Worm (Caenorhabditis elegans) whole organism, early embryonic: ENCODE data around the gene R06B10.7.

Experiments used
- B0310.2 ChIP-seq: sonication (generic microtip); optimal IDR thresholded peaks from 2 replicates; lab custom pipeline; 2016; ENCODE audit warnings: mild to moderate bottlenecking, missing genetic modification characterization, missing compliant biosample characterization
- F13C5.2 ChIP-seq: sonication (generic microtip); optimal IDR thresholded peaks from 2 replicates; lab custom pipeline; 2017; ENCODE audit warnings: mild to moderate bottlenecking, missing genetic modification characterization, inconsistent platforms, missing compliant biosample characterization
- aly-1 ChIP-seq: sonication (generic microtip); optimal IDR thresholded peaks from 2 replicates; lab custom pipeline; 2016; ENCODE audit warnings: missing genetic modification characterization, missing compliant biosample characterization
- ama-1 ChIP-seq: fragments of 150-350 bp; optimal IDR thresholded peaks from 2 replicates; lab custom pipeline; 2014
- ceh-13 ChIP-seq: fragments of 200-800 bp; sonication (Bioruptor generic); optimal IDR thresholded peaks from 2 replicates; lab custom pipeline; 2018; ENCODE audit warnings: mild to moderate bottlenecking, missing genetic modification characterization, missing compliant biosample characterization
- ceh-36 ChIP-seq: sonication (generic microtip); optimal IDR thresholded peaks from 2 replicates; lab custom pipeline; 2016; ENCODE audit warnings: missing genetic modification characterization, inconsistent platforms, missing compliant biosample characterization
- ets-7 ChIP-seq: sonication (generic microtip); optimal IDR thresholded peaks from 2 replicates; lab custom pipeline; 2016; ENCODE audit warnings: missing genotype, missing genetic modification characterization, missing compliant biosample characterization
- flt-1 ChIP-seq: fragments of 200-800 bp; sonication (Bioruptor generic); IDR thresholded peaks from 2 replicates; pipeline ENCODE4 v1.3.6; 2022; ENCODE audit warnings: missing genetic modification characterization, missing compliant biosample characterization
- hmbx-1 ChIP-seq: sonication (generic microtip); optimal IDR thresholded peaks from 2 replicates; lab custom pipeline; 2016; ENCODE audit warnings: mild to moderate bottlenecking, missing genetic modification characterization, missing compliant biosample characterization
- hmg-4 ChIP-seq: fragments of 200-800 bp; sonication (Bioruptor generic); optimal IDR thresholded peaks from 2 replicates; lab custom pipeline; 2018; ENCODE audit warnings: mild to moderate bottlenecking, missing genetic modification characterization, missing compliant biosample characterization
- hnd-1 ChIP-seq: sonication (generic microtip); optimal IDR thresholded peaks from 2 replicates; lab custom pipeline; 2016; ENCODE audit warnings: missing genetic modification characterization, missing compliant biosample characterization
- pes-1 ChIP-seq: fragments of 200-800 bp; sonication (Bioruptor generic); IDR thresholded peaks from 2 replicates; pipeline ENCODE4 v1.3.6; 2022; ENCODE audit warnings: missing genetic modification reagents, missing genetic modification characterization, missing compliant biosample characterization
- scrt-1 ChIP-seq: fragments of 200-800 bp; sonication (Bioruptor generic); IDR thresholded peaks from 2 replicates; pipeline ENCODE4 v1.3.6; 2022; ENCODE audit warnings: missing genetic modification characterization, missing compliant biosample characterization
- sea-1 ChIP-seq: fragments of 200-800 bp; sonication (Bioruptor generic); conservative IDR thresholded peaks from 2 replicates; pipeline ENCODE4 v1.3.6; 2022; ENCODE audit warnings: missing genetic modification characterization, missing compliant biosample characterization
- tbx-11 ChIP-seq: fragments of 200-800 bp; sonication (Bioruptor generic); IDR thresholded peaks from 2 replicates; pipeline ENCODE4 v1.3.6; 2022; ENCODE audit warnings: missing genetic modification characterization, missing compliant biosample characterization
- tbx-37 ChIP-seq: fragments of 200-800 bp; sonication (Bioruptor generic); conservative IDR thresholded peaks from 2 replicates; pipeline ENCODE4 v1.3.6; 2022; ENCODE audit warnings: missing genetic modification reagents, missing genetic modification characterization, missing compliant biosample characterization
- tra-4 ChIP-seq: sonication (generic microtip); optimal IDR thresholded peaks from 2 replicates; lab custom pipeline; 2017; ENCODE audit warnings: missing genetic modification characterization, missing compliant biosample characterization

Gene R06B10.7

ce11 chrIII:1016080-1016479 is 14.9 kb upstream of the R06B10.7 start, which contains the start of gene Y34F4.3:
Gene Y34F4.3 (minus strand): TSS chrIII:1016180.
- TF ChIP-seq ceh-36 (tag; lab: Kevin White, UChicago), result no peak
- no peak for TF ChIP-seq ceh-13 (GFP tag; lab: Kevin White, UChicago)
- TF ChIP-seq hmg-4 (GFP tag; lab: Kevin White, UChicago), result no peak
- no peak for TF ChIP-seq tbx-37 (GFP tag; lab: Robert Waterston, UW)
- no peak for TF ChIP-seq ama-1 (lab: Kevin White, UChicago)
- no peak for TF ChIP-seq sea-1 (GFP tag; lab: Robert Waterston, UW)
- no peak for TF ChIP-seq scrt-1 (GFP tag; lab: Robert Waterston, UW)
- no peak for TF ChIP-seq hnd-1 (tag; lab: Kevin White, UChicago)
- TF ChIP-seq B0310.2 (tag; lab: Kevin White, UChicago), result no peak
- no peak for TF ChIP-seq F13C5.2 (tag; lab: Kevin White, UChicago)
- no peak for TF ChIP-seq flt-1 (GFP tag; lab: Robert Waterston, UW)
- TF ChIP-seq tbx-11, result no peak
- TF ChIP-seq tra-4 (tag; lab: Kevin White, UChicago), result no peak
- no peak for TF ChIP-seq hmbx-1 (tag; lab: Kevin White, UChicago)
- no peak for TF ChIP-seq ets-7 (tag; lab: Kevin White, UChicago)
- TF ChIP-seq pes-1 (GFP tag; lab: Robert Waterston, UW), result no peak

- TF ChIP-seq ama-1 (lab: Kevin White, UChicago) (no peak), pes-1 (GFP tag; lab: Robert Waterston, UW) (no peak), ceh-36 (tag; lab: Kevin White, UChicago) (no peak), ets-7 (tag; lab: Kevin White, UChicago) (no peak), tbx-37 (GFP tag; lab: Robert Waterston, UW) (no peak), F13C5.2 (tag; lab: Kevin White, UChicago) (no peak)
Measured at ce11 chrIII:1009775-1010174, 8.6 kb upstream of the R06B10.7 start, which contains the start of gene clc-24. Gene clc-24 (plus strand): TSS chrIII:1010037.

ce11 chrIII:1008091-1008490 is 6.9 kb upstream of the R06B10.7 start, which contains the start of gene clc-27:
Gene clc-27 (plus strand): TSS chrIII:1008391.
- TF ChIP-seq ama-1 (lab: Kevin White, UChicago), result no peak
- TF ChIP-seq pes-1 (GFP tag; lab: Robert Waterston, UW), result no peak
- TF ChIP-seq scrt-1 (GFP tag; lab: Robert Waterston, UW), result no peak
- no peak for TF ChIP-seq ets-7 (tag; lab: Kevin White, UChicago)
- no peak for TF ChIP-seq F13C5.2 (tag; lab: Kevin White, UChicago)
- no peak for TF ChIP-seq hmg-4 (GFP tag; lab: Kevin White, UChicago)
- no peak for TF ChIP-seq sea-1 (GFP tag; lab: Robert Waterston, UW)
- no peak for TF ChIP-seq ceh-13 (GFP tag; lab: Kevin White, UChicago)
- no peak for TF ChIP-seq tbx-37 (GFP tag; lab: Robert Waterston, UW)

ce11 chrIII:1007143-1007905 is 6.1 kb upstream of the R06B10.7 start:
- TF ChIP-seq sea-1 (GFP tag; lab: Robert Waterston, UW) (no peak), hnd-1 (tag; lab: Kevin White, UChicago) (no peak), F13C5.2 (tag; lab: Kevin White, UChicago) (no peak), ceh-13 (GFP tag; lab: Kevin White, UChicago) (no peak), flt-1 (GFP tag; lab: Robert Waterston, UW) (no peak), aly-1 (tag; lab: Kevin White, UChicago) (no peak), ama-1 (lab: Kevin White, UChicago) (no peak), tbx-11 (no peak), scrt-1 (GFP tag; lab: Robert Waterston, UW) (no peak), pes-1 (GFP tag; lab: Robert Waterston, UW) (no peak), tra-4 (tag; lab: Kevin White, UChicago) (no peak), tbx-37 (GFP tag; lab: Robert Waterston, UW) (no peak), hmbx-1 (tag; lab: Kevin White, UChicago) (no peak), ceh-36 (tag; lab: Kevin White, UChicago) (no peak)

ce11 chrIII:1004464-1004863 is 3.3 kb upstream of the R06B10.7 start:
- TF ChIP-seq ets-7 (tag; lab: Kevin White, UChicago) (no peak), flt-1 (GFP tag; lab: Robert Waterston, UW) (no peak), tbx-37 (GFP tag; lab: Robert Waterston, UW) (no peak), aly-1 (tag; lab: Kevin White, UChicago) (no peak), ceh-36 (tag; lab: Kevin White, UChicago) (no peak), scrt-1 (GFP tag; lab: Robert Waterston, UW) (no peak), tra-4 (tag; lab: Kevin White, UChicago) (no peak), hmg-4 (GFP tag; lab: Kevin White, UChicago) (no peak), hmbx-1 (tag; lab: Kevin White, UChicago) (no peak), sea-1 (GFP tag; lab: Robert Waterston, UW) (no peak), pes-1 (GFP tag; lab: Robert Waterston, UW) (no peak), ama-1 (lab: Kevin White, UChicago) (no peak), tbx-11 (no peak)

ce11 chrIII:1002510-1002909 is 1.3 kb upstream of the R06B10.7 start, which contains the start of gene clec-150:
Gene clec-150 (plus strand): TSS chrIII:1002707.
- TF ChIP-seq hmg-4 (GFP tag; lab: Kevin White, UChicago) (no peak), ceh-36 (tag; lab: Kevin White, UChicago) (no peak), ceh-13 (GFP tag; lab: Kevin White, UChicago) (no peak), hmbx-1 (tag; lab: Kevin White, UChicago) (no peak), aly-1 (tag; lab: Kevin White, UChicago) (no peak), F13C5.2 (tag; lab: Kevin White, UChicago) (no peak), B0310.2 (tag; lab: Kevin White, UChicago) (no peak), tbx-11 (no peak), ets-7 (tag; lab: Kevin White, UChicago) (no peak), tbx-37 (GFP tag; lab: Robert Waterston, UW) (no peak), ama-1 (lab: Kevin White, UChicago) (no peak), pes-1 (GFP tag; lab: Robert Waterston, UW) (no peak)
